Fruit fly (Drosophila melanogaster): Measurements from ENCODE around the gene otu.
A peak's percentile ranks its signal among the peaks of the same experiment; 100 is the strongest.

otu gene

DNA sequence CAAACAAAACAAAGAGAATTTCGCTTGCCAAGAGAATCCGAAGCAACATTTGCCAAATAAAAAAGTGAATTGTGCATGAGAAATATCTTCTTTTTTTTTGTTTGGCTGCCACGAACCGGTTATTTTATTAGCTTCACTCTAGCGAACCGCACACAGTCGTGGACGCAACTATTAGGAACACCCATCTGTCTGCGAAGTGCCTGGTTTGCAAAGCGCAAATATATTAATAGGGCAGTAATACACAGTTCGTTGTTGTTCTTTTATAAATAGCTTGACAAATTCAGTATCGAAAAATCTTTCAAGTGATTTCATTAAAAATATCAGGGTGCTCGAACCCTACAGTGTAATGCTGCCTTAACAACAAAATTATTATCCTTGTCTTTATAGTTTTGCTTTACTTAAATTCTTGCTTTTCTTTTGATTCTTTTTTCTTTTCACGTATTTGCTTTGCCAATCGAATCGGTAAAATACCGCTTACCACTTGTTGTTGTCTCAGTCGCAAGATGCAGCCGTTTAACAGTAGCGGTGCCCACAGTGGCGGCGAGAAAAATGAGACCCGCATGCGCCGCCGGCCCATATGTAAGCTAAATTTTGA, 2.2 kb upstream of the otu start (continued):
- TF ChIP-seq Hand (GFP tag; optimal IDR thresholded peaks at IDR 0.05) (no peak), PHDP (tag; optimal IDR thresholded peaks at IDR 0.05) (peak; percentile 10), CG2202 (tag; optimal IDR thresholded peaks at IDR 0.05) (no peak), Sox100B (GFP tag; optimal IDR thresholded peaks at IDR 0.05) (peak; percentile 17), zen2 (GFP tag; IDR thresholded peaks at IDR 0.05; ENCODE audit: partially characterized antibody) (no peak), CHES-1-like (GFP tag; optimal IDR thresholded peaks at IDR 0.05) (peak; percentile 28), Med (GFP tag) (peak; percentile 85), Optix (GFP tag; IDR thresholded peaks at IDR 0.05) (0 out of 3 replicates have a peak, but pooled peaks have one; percentile 21), Xrp1 (GFP tag; IDR thresholded peaks at IDR 0.05) (peak; percentile 31; the same call in 1 of the 2 replicates), NFAT (GFP tag; IDR thresholded peaks at IDR 0.05) (peak; percentile 31; the same call in 1 of the 2 replicates), ro (GFP tag; IDR thresholded peaks at IDR 0.05) (no peak), unpg (GFP tag; optimal IDR thresholded peaks at IDR 0.05) (peak; percentile 17), CrebB (tag; optimal IDR thresholded peaks at IDR 0.05) (no peak), Rfx (GFP tag; IDR thresholded peaks at IDR 0.05) (peak; percentile 34; the same call in 1 of the 2 replicates), Bteb2 (GFP tag; optimal IDR thresholded peaks at IDR 0.05) (no peak), rib (GFP tag; IDR thresholded peaks at IDR 0.05) (no peak), CG11504 (tag; optimal IDR thresholded peaks at IDR 0.05) (peak; percentile 33), CG9215 (GFP tag; IDR thresholded peaks at IDR 0.05) (0 out of 2 replicates have a peak, but pooled peaks have one; percentile 19), Rx (GFP tag; IDR thresholded peaks at IDR 0.05) (no peak), CG2712 (tag; optimal IDR thresholded peaks at IDR 0.05) (peak; percentile 16), CG10654 (GFP tag; optimal IDR thresholded peaks at IDR 0.05) (no peak), Six4 (GFP tag; optimal IDR thresholded peaks at IDR 0.05) (peak; percentile 6), bab2 (GFP tag; optimal IDR thresholded peaks at IDR 0.05) (peak; percentile 39), CG10462 (GFP tag; optimal IDR thresholded peaks at IDR 0.05) (peak; percentile 17), Lpt (GFP tag; optimal IDR thresholded peaks at IDR 0.05) (no peak), az2 (GFP tag; optimal IDR thresholded peaks at IDR 0.05) (peak; percentile 38), chif (GFP tag; optimal IDR thresholded peaks at IDR 0.05) (peak in 1 of 2 experiments; percentile 20), CG7745 (tag; optimal IDR thresholded peaks at IDR 0.05) (no peak), Oaz (GFP tag; IDR thresholded peaks at IDR 0.05) (no peak), twi (tag; optimal IDR thresholded peaks at IDR 0.05) (no peak), CG2678 (tag; optimal IDR thresholded peaks at IDR 0.05) (peak; percentile 14), Elba2 (GFP tag; optimal IDR thresholded peaks at IDR 0.05) (no peak), caup (GFP tag; optimal IDR thresholded peaks at IDR 0.05; ENCODE audit: severe bottlenecking) (no peak), Oli (tag; optimal IDR thresholded peaks at IDR 0.05) (peak; percentile 47), CG4360 (GFP tag; IDR thresholded peaks at IDR 0.05) (0 out of 2 replicates have a peak, but pooled peaks have one; percentile 12), Antp (GFP tag; optimal IDR thresholded peaks at IDR 0.05) (peak; percentile 44), CG9727 (GFP tag; optimal IDR thresholded peaks at IDR 0.05) (no peak), NK7.1 (GFP tag; optimal IDR thresholded peaks at IDR 0.05) (no peak), CG7556 (GFP tag; optimal IDR thresholded peaks at IDR 0.05) (peak; percentile 3), h (optimal IDR thresholded peaks at IDR 0.05) (no peak), CG8388 (GFP tag; optimal IDR thresholded peaks at IDR 0.05) (no peak), tin (GFP tag; optimal IDR thresholded peaks at IDR 0.05) (peak; percentile 20), Chrac-16 (GFP tag; optimal IDR thresholded peaks at IDR 0.05) (peak; percentile 4), CG15073 (GFP tag; optimal IDR thresholded peaks at IDR 0.05) (peak; percentile 98), Hmr (GFP tag; optimal IDR thresholded peaks at IDR 0.05) (peak; percentile 13), wek (GFP tag; optimal IDR thresholded peaks at IDR 0.05) (no peak), CG18262 (tag; optimal IDR thresholded peaks at IDR 0.05) (peak; percentile 30), Hr51 (GFP tag; optimal IDR thresholded peaks at IDR 0.05) (peak in 1 of 2 experiments; percentile 46), Hr3 (GFP tag; optimal IDR thresholded peaks at IDR 0.05) (no peak), CG17385 (GFP tag; optimal IDR thresholded peaks at IDR 0.05) (no peak)
